Worm (Caenorhabditis elegans): ENCODE measurements around the gene alkb-8.

alkb-8 gene

DNA sequence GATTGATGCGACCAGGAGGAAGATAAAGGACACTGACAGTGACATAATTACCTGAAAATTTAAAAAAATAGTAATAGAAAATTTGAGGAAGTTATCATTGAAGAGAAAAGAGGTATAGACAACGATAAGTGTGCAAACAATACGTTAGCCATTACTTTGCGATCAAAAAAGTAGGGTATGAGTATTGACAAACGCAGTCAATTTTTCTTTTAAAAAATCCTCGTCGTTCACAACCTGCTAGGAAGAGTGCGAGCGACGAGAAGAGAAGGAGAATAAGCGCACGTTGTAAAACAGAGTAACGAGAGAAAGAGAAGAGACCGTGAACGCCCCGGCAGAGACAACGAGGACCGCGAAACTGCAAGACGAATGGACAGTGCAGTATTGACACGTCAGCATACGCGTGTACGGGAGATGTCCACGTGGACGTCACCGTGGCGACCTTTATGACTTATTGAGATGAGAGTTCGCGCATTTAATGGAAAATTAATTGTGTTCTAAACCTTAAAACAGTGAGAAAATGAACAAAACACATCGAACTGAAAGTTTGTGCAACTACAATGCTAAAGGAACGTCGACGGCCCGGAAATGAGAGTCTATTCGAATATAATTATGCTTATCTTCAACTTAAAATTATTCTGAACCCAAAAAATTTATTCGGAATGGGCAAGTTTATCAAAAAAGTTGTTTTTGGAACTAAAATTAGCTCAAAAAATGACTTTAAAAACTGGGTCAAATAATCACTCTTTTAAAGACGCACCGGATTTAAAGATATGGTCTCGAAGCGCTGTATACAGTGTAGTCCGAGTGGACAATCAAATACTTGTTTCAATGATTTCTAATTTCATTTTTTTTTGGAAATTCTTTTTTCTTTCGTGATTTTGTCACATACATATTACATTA is 7.5 kb upstream of the alkb-8 start, which contains the start of the genes pdi-1 and C14B1.2 (continued):
- TF ChIP-seq xbp-1 (tag; optimal IDR thresholded peaks at IDR 0.05) (peak; percentile 98), lin-35 (GFP tag; optimal IDR thresholded peaks at IDR 0.05) (peak; percentile 17 to 31)

DNA sequence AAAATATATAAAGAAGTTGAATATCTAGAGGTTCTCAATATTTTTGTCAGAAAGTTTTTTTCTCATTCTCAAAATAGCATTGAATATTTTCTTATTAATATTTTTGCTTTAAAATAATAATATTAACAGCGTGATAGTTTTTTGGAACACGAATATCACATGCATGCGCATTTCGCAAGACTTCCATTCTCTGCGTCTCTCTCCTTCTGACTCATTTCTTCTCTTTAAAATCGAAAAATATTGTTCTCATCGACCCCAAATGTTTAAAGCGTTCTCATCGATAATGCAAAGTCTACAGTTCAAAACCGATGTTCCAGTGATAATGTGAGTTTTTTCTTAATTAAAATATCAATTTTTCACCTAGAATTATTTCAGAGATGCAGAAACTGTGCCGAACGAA is 5.7 kb upstream of the alkb-8 start, which contains the start of gene C14B1.3:
Gene C14B1.3 (plus strand): TSS at position 168 of the 400 bp plus-strand sequence.
- TF ChIP-seq lin-14 (GFP tag; optimal IDR thresholded peaks at IDR 0.05) (peak; percentile 66), efl-1 (optimal IDR thresholded peaks at IDR 0.05) (no peak), efl-1 (GFP tag; optimal IDR thresholded peaks at IDR 0.05 in 1 of 2) (peak; percentile 10 to 91), skn-1 (tag; optimal IDR thresholded peaks at IDR 0.05) (peak; percentile 87), grh-1 (GFP tag; IDR thresholded peaks at IDR 0.05) (no peak), xbp-1 (tag; optimal IDR thresholded peaks at IDR 0.05) (peak; percentile 1), mdl-1 (tag; optimal IDR thresholded peaks at IDR 0.05) (peak in 1 of 2 experiments; percentile 29), zag-1 (tag; optimal IDR thresholded peaks at IDR 0.05) (no peak), nhr-19 (GFP tag; conservative IDR thresholded peaks at IDR 0.05) (no peak), nhr-47 (tag; optimal IDR thresholded peaks at IDR 0.05) (no peak), jun-1 (tag; optimal IDR thresholded peaks at IDR 0.05) (peak; percentile 17), C34B4.2 (tag; optimal IDR thresholded peaks at IDR 0.05) (no peak), zip-4 (GFP tag; optimal IDR thresholded peaks at IDR 0.05) (peak; percentile 30), lsy-2 (tag; optimal IDR thresholded peaks at IDR 0.05) (peak; percentile 28 to 32), ceh-82 (tag; optimal IDR thresholded peaks at IDR 0.05) (peak in 2 of 3 experiments; percentile 6 to 31), mep-1 (tag; optimal IDR thresholded peaks at IDR 0.05) (peak; percentile 3), ztf-11 (tag; optimal IDR thresholded peaks at IDR 0.05) (no peak), ces-1 (GFP tag; optimal IDR thresholded peaks at IDR 0.05) (no peak), dpl-1 (GFP tag; optimal IDR thresholded peaks at IDR 0.05) (peak in 1 of 3 experiments; percentile 28), nhr-71 (tag; optimal IDR thresholded peaks at IDR 0.05) (peak; percentile 39), lin-35 (GFP tag; optimal IDR thresholded peaks at IDR 0.05) (peak; percentile 15 to 56), snu-23 (GFP tag; optimal IDR thresholded peaks at IDR 0.05) (peak; percentile 4), nhr-76 (tag; optimal IDR thresholded peaks at IDR 0.05) (no peak), elt-3 (tag; optimal IDR thresholded peaks at IDR 0.05) (peak in 1 of 6 experiments; percentile 21)

DNA sequence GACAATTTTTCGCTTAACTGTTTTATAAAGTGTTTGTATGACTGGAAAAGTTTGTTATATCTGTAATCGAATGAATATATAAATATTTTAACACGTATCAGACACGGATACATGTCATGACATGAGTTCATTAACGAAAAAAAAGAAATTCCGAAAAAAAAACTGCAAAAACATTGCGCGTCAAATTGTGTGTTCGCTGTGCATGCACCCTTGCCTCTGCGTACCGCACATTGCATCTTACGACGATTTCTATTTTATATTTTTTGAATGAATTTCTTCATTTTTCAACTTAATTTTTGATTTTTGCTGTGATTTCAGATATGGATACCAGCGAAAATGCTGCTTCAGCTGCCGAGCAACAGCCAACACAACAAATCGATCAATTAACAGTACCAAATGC is 4.2 kb upstream of the alkb-8 start, which contains the start of gene wdr-5.1:
Gene wdr-5.1 (plus strand): TSS at position 319 of the 400 bp plus-strand sequence.
- no peak for TF ChIP-seq pax-3 (tag; optimal IDR thresholded peaks at IDR 0.05)
- TF ChIP-seq ces-1 (GFP tag; optimal IDR thresholded peaks at IDR 0.05) = no peak
- no peak for TF ChIP-seq ceh-63 (GFP tag; optimal IDR thresholded peaks at IDR 0.05)
- peak; percentile 54 for TF ChIP-seq nhr-71 (tag; optimal IDR thresholded peaks at IDR 0.05)
- peak; percentile 22 for TF ChIP-seq nhr-47 (tag; optimal IDR thresholded peaks at IDR 0.05)
- peak; percentile 31 to 62 for TF ChIP-seq lsy-2 (tag; optimal IDR thresholded peaks at IDR 0.05)
- TF ChIP-seq nhr-85 (tag) = peak; percentile 26
- TF ChIP-seq snu-23 (GFP tag; optimal IDR thresholded peaks at IDR 0.05) = peak; percentile 46
- TF ChIP-seq C34B4.2 (tag; optimal IDR thresholded peaks at IDR 0.05) = no peak
- no peak for TF ChIP-seq zip-4 (GFP tag; optimal IDR thresholded peaks at IDR 0.05)
- no peak for TF ChIP-seq elt-2 (tag; optimal IDR thresholded peaks at IDR 0.05)
- TF ChIP-seq F16B12.6 (tag; optimal IDR thresholded peaks at IDR 0.05) = peak; percentile 88
- TF ChIP-seq dpl-1 (GFP tag; optimal IDR thresholded peaks at IDR 0.05) = peak in 2 of 3 experiments; percentile 37 to 60
- no peak for TF ChIP-seq ama-1 (optimal IDR thresholded peaks at IDR 0.05)
- TF ChIP-seq ceh-82 (tag; optimal IDR thresholded peaks at IDR 0.05) = peak in 1 of 3 experiments; percentile 22
- TF ChIP-seq egl-13 (tag; optimal IDR thresholded peaks at IDR 0.05) = no peak
- peak; percentile 48 for TF ChIP-seq xbp-1 (tag; optimal IDR thresholded peaks at IDR 0.05)
- peak; percentile 21 to 47 for TF ChIP-seq lin-35 (GFP tag; optimal IDR thresholded peaks at IDR 0.05)
- peak; percentile 34 to 53 for TF ChIP-seq efl-1 (optimal IDR thresholded peaks at IDR 0.05)
- TF ChIP-seq efl-1 (GFP tag; optimal IDR thresholded peaks at IDR 0.05 in 1 of 2) = peak in 1 of 2 experiments; percentile 48
- TF ChIP-seq fkh-4 (tag; optimal IDR thresholded peaks at IDR 0.05; ENCODE audit: borderline replicate concordance) = no peak
- no peak for TF ChIP-seq alr-1 (tag; optimal IDR thresholded peaks at IDR 0.05; ENCODE audit: borderline replicate concordance)

Measured in whole organism, L1 larva.